Worm (Caenorhabditis elegans): Measurements from ENCODE around the gene ins-3.

Gene ins-3

DNA sequence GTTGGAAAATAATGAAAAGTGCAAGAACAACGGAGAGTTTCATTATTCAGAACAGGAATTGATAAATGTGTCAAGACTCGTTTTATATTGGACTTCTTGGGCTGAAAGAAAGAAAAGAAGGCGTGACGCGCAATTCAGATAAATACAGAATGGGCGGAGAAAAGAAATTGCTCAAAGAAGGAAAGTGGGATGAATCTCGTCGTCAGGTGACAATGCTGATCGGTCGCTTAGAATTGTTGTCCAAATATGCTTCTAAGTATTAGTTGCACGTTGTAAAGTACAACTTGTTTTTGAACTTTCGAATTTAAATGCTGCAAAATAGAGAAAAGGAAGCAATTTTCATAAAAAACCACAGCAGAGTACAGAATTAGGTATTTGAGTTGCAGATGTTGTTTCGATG, at the start of gene ins-3:
Gene ins-3, minus strand, starts transcription at position 101 of the 400 bp plus-strand sequence.
- TF ChIP-seq crh-2 (tag; optimal IDR thresholded peaks at IDR 0.05) (no peak), peb-1 (tag; optimal IDR thresholded peaks at IDR 0.05) (no peak), lin-39 (tag; optimal IDR thresholded peaks at IDR 0.05) (no peak), nhr-129 (tag; optimal IDR thresholded peaks at IDR 0.05) (no peak), mbf-1 (tag; optimal IDR thresholded peaks at IDR 0.05) (no peak), ztf-1 (GFP tag; conservative IDR thresholded peaks at IDR 0.05) (no peak), blmp-1 (tag; optimal IDR thresholded peaks at IDR 0.05; ENCODE audit: insufficient read depth) (no peak), F13H6.1 (tag; optimal IDR thresholded peaks at IDR 0.05) (no peak), fos-1 (tag; optimal IDR thresholded peaks at IDR 0.05) (no peak), sem-4 (tag; optimal IDR thresholded peaks at IDR 0.05) (no peak), skn-1 (tag; optimal IDR thresholded peaks at IDR 0.05) (no peak), nhr-10 (tag; optimal IDR thresholded peaks at IDR 0.05) (no peak), nhr-77 (tag; optimal IDR thresholded peaks at IDR 0.05) (no peak), R02D3.7 (tag; optimal IDR thresholded peaks at IDR 0.05) (no peak)

DNA sequence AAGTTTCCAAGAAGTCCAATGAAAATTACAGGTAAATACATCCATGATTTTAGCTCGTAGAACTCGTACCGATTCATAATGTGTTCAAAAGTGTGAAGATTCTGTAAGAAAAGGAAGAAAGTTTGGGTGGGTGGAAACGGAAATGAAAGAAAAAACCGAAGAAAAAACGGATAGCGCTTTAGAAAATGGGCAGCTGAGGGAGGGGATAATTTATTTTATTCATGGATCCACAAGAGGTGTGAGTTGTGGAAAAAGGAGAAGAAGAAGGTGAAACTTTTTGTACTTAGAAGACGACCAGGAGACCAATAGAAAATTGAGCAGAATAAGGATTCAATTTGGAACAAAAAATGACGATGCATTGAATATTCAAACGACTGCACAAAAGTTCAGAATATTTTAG, 40.5 kb upstream of the ins-3 start, which contains the start of gene frpr-16:
Gene frpr-16, minus strand, starts transcription at position 101 of the 400 bp plus-strand sequence.
- TF ChIP-seq Y55F3AM.14 (GFP tag; optimal IDR thresholded peaks at IDR 0.05), result no peak
- TF ChIP-seq blmp-1 (tag; optimal IDR thresholded peaks at IDR 0.05; ENCODE audit: insufficient read depth), result no peak
- no peak for TF ChIP-seq mab-5 (tag; optimal IDR thresholded peaks at IDR 0.05)
- TF ChIP-seq nhr-10 (tag; optimal IDR thresholded peaks at IDR 0.05), result no peak

DNA sequence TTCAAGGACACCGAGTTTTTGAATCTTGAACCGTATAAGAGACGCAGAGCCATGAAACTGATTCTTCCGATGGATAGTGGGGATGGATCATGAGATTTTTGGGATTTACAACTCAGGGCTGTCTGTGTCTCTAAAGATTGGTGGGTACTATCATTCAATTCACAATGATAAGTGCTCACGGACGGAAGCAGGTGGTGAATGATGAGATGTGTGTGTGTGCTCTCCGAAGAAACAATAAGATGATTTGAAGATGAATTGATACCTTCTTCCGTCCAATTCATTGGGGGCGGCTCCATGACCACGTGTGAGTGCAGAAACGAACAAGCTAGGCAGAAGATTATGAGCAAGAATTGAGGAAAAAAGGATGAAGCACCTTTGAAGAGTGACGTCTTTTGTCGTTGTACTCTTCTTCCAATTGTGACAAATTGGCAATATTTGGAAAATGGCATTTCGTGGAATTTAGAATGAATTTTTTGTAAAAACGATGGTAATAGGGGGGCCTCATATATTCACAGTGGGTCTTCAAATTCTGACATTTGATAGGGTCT, 38.1 kb upstream of the ins-3 start:
- no peak for TF ChIP-seq nhr-10 (tag; optimal IDR thresholded peaks at IDR 0.05)
- no peak for TF ChIP-seq unc-62 (GFP tag; optimal IDR thresholded peaks at IDR 0.05)
- peak in 1 of 2 experiments; percentile 37 for TF ChIP-seq lsy-2 (tag; optimal IDR thresholded peaks at IDR 0.05)
- no peak for TF ChIP-seq nhr-11 (tag; optimal IDR thresholded peaks at IDR 0.05)
- no peak for TF ChIP-seq nhr-6 (tag; optimal IDR thresholded peaks at IDR 0.05)
- TF ChIP-seq F13H6.1 (tag; optimal IDR thresholded peaks at IDR 0.05), result peak; percentile 65
- TF ChIP-seq nhr-237 (tag; optimal IDR thresholded peaks at IDR 0.05), result no peak
- TF ChIP-seq zag-1 (tag; optimal IDR thresholded peaks at IDR 0.05), result no peak
- TF ChIP-seq C34F6.9 (tag; optimal IDR thresholded peaks at IDR 0.05), result peak; percentile 27
- TF ChIP-seq aly-2 (tag; optimal IDR thresholded peaks at IDR 0.05), result no peak
- TF ChIP-seq alr-1 (tag; optimal IDR thresholded peaks at IDR 0.05), result no peak
- TF ChIP-seq sem-4 (tag; optimal IDR thresholded peaks at IDR 0.05), result no peak
- peak; percentile 6 for TF ChIP-seq mab-5 (tag; optimal IDR thresholded peaks at IDR 0.05)
- no peak for TF ChIP-seq crh-2 (tag; optimal IDR thresholded peaks at IDR 0.05)
- no peak for TF ChIP-seq unc-55 (GFP tag; optimal IDR thresholded peaks at IDR 0.05)
- no peak for TF ChIP-seq egl-27 (tag; optimal IDR thresholded peaks at IDR 0.05)
- peak; percentile 80 for TF ChIP-seq nhr-129 (tag; optimal IDR thresholded peaks at IDR 0.05)
- no peak for TF ChIP-seq lin-11 (tag; optimal IDR thresholded peaks at IDR 0.05)
- peak; percentile 54 for TF ChIP-seq sma-9 (GFP tag; optimal IDR thresholded peaks at IDR 0.05)
- TF ChIP-seq sma-9 (tag; optimal IDR thresholded peaks at IDR 0.05), result no peak
- TF ChIP-seq snpc-4 (tag; optimal IDR thresholded peaks at IDR 0.05), result no peak
- TF ChIP-seq fos-1 (tag; optimal IDR thresholded peaks at IDR 0.05), result no peak
- TF ChIP-seq R02D3.7 (tag; optimal IDR thresholded peaks at IDR 0.05), result no peak

DNA sequence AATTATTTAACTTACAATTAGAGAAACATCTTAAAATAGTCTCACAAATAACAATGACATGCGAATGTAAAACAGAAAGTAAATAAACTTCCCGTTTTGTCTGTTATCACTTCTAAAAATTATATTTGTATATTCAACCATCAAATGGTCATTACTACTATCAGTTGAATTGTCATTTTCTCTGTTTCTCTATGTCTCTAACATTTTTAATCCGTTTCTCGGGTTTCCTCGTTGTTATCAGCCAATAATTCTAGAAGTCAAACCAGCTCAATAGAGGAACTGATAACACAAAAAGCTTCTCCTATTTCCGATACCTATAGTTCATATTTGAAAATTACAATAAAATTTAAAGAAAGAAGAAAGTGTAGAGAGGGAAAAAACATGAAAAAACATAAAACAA, 36.1 kb upstream of the ins-3 start:
- TF ChIP-seq fos-1 (tag; optimal IDR thresholded peaks at IDR 0.05), result peak; percentile 99
- TF ChIP-seq ztf-1 (GFP tag; conservative IDR thresholded peaks at IDR 0.05), result no peak
- peak; percentile 84 for TF ChIP-seq sma-9 (GFP tag; optimal IDR thresholded peaks at IDR 0.05)
- TF ChIP-seq sma-9 (tag; optimal IDR thresholded peaks at IDR 0.05), result no peak
- TF ChIP-seq lsy-2 (tag; optimal IDR thresholded peaks at IDR 0.05), result peak in 1 of 2 experiments; percentile 56
- peak; percentile 89 for TF ChIP-seq skn-1 (tag; optimal IDR thresholded peaks at IDR 0.05)
- TF ChIP-seq blmp-1 (tag; optimal IDR thresholded peaks at IDR 0.05; ENCODE audit: insufficient read depth), result no peak
- TF ChIP-seq nhr-77 (tag; optimal IDR thresholded peaks at IDR 0.05), result no peak
- peak; percentile 86 for TF ChIP-seq crh-2 (tag; optimal IDR thresholded peaks at IDR 0.05)
- TF ChIP-seq sma-3 (GFP tag; optimal IDR thresholded peaks at IDR 0.05), result peak; percentile 61
- TF ChIP-seq snpc-4 (tag; optimal IDR thresholded peaks at IDR 0.05), result no peak
- peak; percentile 78 for TF ChIP-seq F13H6.1 (tag; optimal IDR thresholded peaks at IDR 0.05)
- no peak for TF ChIP-seq unc-39 (tag; optimal IDR thresholded peaks at IDR 0.05)
- no peak for TF ChIP-seq ama-1 (optimal IDR thresholded peaks at IDR 0.05)
- no peak for TF ChIP-seq mdl-1 (tag; optimal IDR thresholded peaks at IDR 0.05)
- TF ChIP-seq lin-13 (GFP tag; optimal IDR thresholded peaks at IDR 0.05), result peak; percentile 28
- TF ChIP-seq ceh-82 (tag; optimal IDR thresholded peaks at IDR 0.05), result no peak
- TF ChIP-seq egl-27 (tag; optimal IDR thresholded peaks at IDR 0.05), result peak; percentile 13
- peak; percentile 74 for TF ChIP-seq gmeb-1 (tag; optimal IDR thresholded peaks at IDR 0.05)

Data from whole organism, L2 larva.